Worm (Caenorhabditis elegans): ENCODE measurements around the gene inx-18.

ce11 chrIV:639167-639566 lies 33.0 kb downstream of the inx-18 start:
- TF ChIP-seq pag-3 (tag; optimal IDR thresholded peaks at IDR 0.05; ENCODE audit: borderline replicate concordance) (no peak), C08G9.2 (tag; optimal IDR thresholded peaks at IDR 0.05) (no peak), unc-55 (GFP tag; optimal IDR thresholded peaks at IDR 0.05) (no peak), K09A11.1 (tag; optimal IDR thresholded peaks at IDR 0.05; ENCODE audit: insufficient read depth) (no peak), hlh-13 (GFP tag; optimal IDR thresholded peaks at IDR 0.05) (no peak), F13H6.1 (tag; optimal IDR thresholded peaks at IDR 0.05) (no peak), ceh-14 (tag; optimal IDR thresholded peaks at IDR 0.05) (no peak), dmd-4 (tag; optimal IDR thresholded peaks at IDR 0.05; ENCODE audit: borderline replicate concordance) (no peak), sox-4 (tag; optimal IDR thresholded peaks at IDR 0.05) (no peak)
